Fruit fly (Drosophila melanogaster) whole organism, embryonic: Measurements from ENCODE around the gene nod.

ENCODE experiments used
- Aef1 ChIP-seq: fragments of 200-800 bp; sonication (Bioruptor generic); IDR thresholded peaks from 3 replicates; pipeline ENCODE4 v1.3.6; 2022; ENCODE audit warnings: missing biosample characterization, missing genetic modification characterization
- Bdp1 ChIP-seq: fragments of 200-800 bp; sonication (Bioruptor generic); optimal IDR thresholded peaks from 3 replicates; lab custom pipeline; 2016; ENCODE audit warnings: missing biosample characterization, missing genetic modification characterization
- CG10267 ChIP-seq: fragments of 200-800 bp; sonication (Bioruptor generic); optimal IDR thresholded peaks from 2 replicates; lab custom pipeline; 2018; ENCODE audit warnings: missing biosample characterization, mild to moderate bottlenecking, missing genetic modification characterization, moderate library complexity
- CG10543 ChIP-seq: fragments of 200-800 bp; sonication (Bioruptor generic); optimal IDR thresholded peaks from 3 replicates; lab custom pipeline; 2017; ENCODE audit warnings: missing biosample characterization, mild to moderate bottlenecking, missing genetic modification characterization, moderate library complexity
- CG11247 ChIP-seq: fragments of 200-800 bp; sonication (Bioruptor generic); IDR thresholded peaks from 2 replicates; pipeline ENCODE4 v1.3.6; 2022; ENCODE audit warnings: missing biosample characterization, missing genetic modification characterization
- CG11398 ChIP-seq: fragments of 200-800 bp; sonication (Bioruptor generic); optimal IDR thresholded peaks from 2 replicates; lab custom pipeline; 2016; ENCODE audit warnings: missing biosample characterization, missing genetic modification characterization
- CG12942 ChIP-seq: fragments of 200-800 bp; sonication (Bioruptor generic); optimal IDR thresholded peaks from 3 replicates; lab custom pipeline; 2016; ENCODE audit warnings: missing biosample characterization, missing genetic modification characterization
- CG13123 ChIP-seq: fragments of 200-800 bp; sonication (Bioruptor generic); optimal IDR thresholded peaks from 2 replicates; lab custom pipeline; 2016; ENCODE audit warnings: missing biosample characterization, missing genetic modification characterization
- CG13624 ChIP-seq: fragments of 200-800 bp; sonication (Bioruptor generic); optimal IDR thresholded peaks from 2 replicates; lab custom pipeline; 2016; ENCODE audit warnings: missing biosample characterization, missing genetic modification characterization
- CG14710 ChIP-seq: fragments of 200-800 bp; sonication (Bioruptor generic); optimal IDR thresholded peaks from 3 replicates; lab custom pipeline; 2019; ENCODE audit warnings: missing biosample characterization, mild to moderate bottlenecking, missing genetic modification characterization, moderate library complexity
- CG1603 ChIP-seq: fragments of 200-800 bp; sonication (Bioruptor generic); optimal IDR thresholded peaks from 2 replicates; lab custom pipeline; 2019; ENCODE audit warnings: missing biosample characterization, mild to moderate bottlenecking, missing genetic modification characterization, moderate library complexity
- CG17186 ChIP-seq: fragments of 200-800 bp; sonication (Bioruptor generic); optimal IDR thresholded peaks from 3 replicates; lab custom pipeline; 2017; ENCODE audit warnings: missing biosample characterization, missing genetic modification reagents, missing genetic modification characterization
- CG2202 ChIP-seq: fragments of 200-800 bp; sonication (Bioruptor generic); optimal IDR thresholded peaks from 2 replicates; lab custom pipeline; 2018; ENCODE audit warnings: missing biosample characterization, mild to moderate bottlenecking, missing genetic modification characterization
- CG2712 ChIP-seq: fragments of 200-800 bp; optimal IDR thresholded peaks from 3 replicates; lab custom pipeline; 2019; ENCODE audit warnings: missing biosample characterization, mild to moderate bottlenecking, missing genetic modification characterization, moderate library complexity
- CG2889 ChIP-seq: fragments of 200-800 bp; sonication (Bioruptor generic); IDR thresholded peaks from 3 replicates; pipeline ENCODE4 v1.3.6; 2022; ENCODE audit warnings: missing biosample characterization, missing genetic modification characterization
- CG34376 ChIP-seq: fragments of 200-800 bp; sonication (Bioruptor generic); optimal IDR thresholded peaks from 2 replicates; lab custom pipeline; 2018; ENCODE audit warnings: missing biosample characterization, mild to moderate bottlenecking, missing genetic modification characterization
- CG3838 ChIP-seq: fragments of 200-800 bp; sonication (Bioruptor generic); optimal IDR thresholded peaks from 3 replicates; lab custom pipeline; 2016; ENCODE audit warnings: missing biosample characterization, missing genetic modification characterization
- CG4707 ChIP-seq: fragments of 200-800 bp; sonication (Bioruptor generic); optimal IDR thresholded peaks from 2 replicates; lab custom pipeline; 2018; ENCODE audit warnings: missing biosample characterization, mild to moderate bottlenecking, missing genetic modification characterization, moderate library complexity
- CG8281 ChIP-seq: fragments of 200-800 bp; sonication (Bioruptor generic); optimal IDR thresholded peaks from 2 replicates; lab custom pipeline; 2018; ENCODE audit warnings: missing biosample characterization, mild to moderate bottlenecking, missing genetic modification characterization, moderate library complexity
- CG8765 ChIP-seq: fragments of 200-800 bp; sonication (Bioruptor generic); IDR thresholded peaks from 2 replicates; pipeline ENCODE4 v1.3.6; 2022; ENCODE audit warnings: missing biosample characterization, missing genetic modification characterization
- CG8924 ChIP-seq: fragments of 200-800 bp; optimal IDR thresholded peaks from 3 replicates; lab custom pipeline; 2019; ENCODE audit warnings: missing biosample characterization, mild to moderate bottlenecking, missing genetic modification characterization, moderate library complexity
- Camta ChIP-seq: fragments of 200-800 bp; sonication (Bioruptor generic); optimal IDR thresholded peaks from 2 replicates; lab custom pipeline; 2016; ENCODE audit warnings: missing biosample characterization, missing genetic modification characterization
- Elba2 ChIP-seq: fragments of 200-800 bp; sonication (Bioruptor generic); optimal IDR thresholded peaks from 3 replicates; lab custom pipeline; 2016; ENCODE audit warnings: missing biosample characterization, missing genetic modification characterization
- Vsx1 ChIP-seq: fragments of 200-800 bp; sonication (Bioruptor generic); optimal IDR thresholded peaks from 2 replicates; lab custom pipeline; 2017; ENCODE audit warnings: missing biosample characterization, mild to moderate bottlenecking, missing genetic modification characterization, missing genetic modification reagents
- aop ChIP-seq: fragments of 200-800 bp; sonication (Bioruptor generic); IDR thresholded peaks from 2 replicates; pipeline ENCODE4 v1.3.6; 2022; ENCODE audit warnings: missing biosample characterization, missing genetic modification characterization
- bsh ChIP-seq, 2 experiments: fragments of 200-800 bp; sonication (Bioruptor generic); optimal IDR thresholded peaks; 2 replicates each; lab custom pipeline; 2017 to 2018; ENCODE audit warnings: mild to moderate bottlenecking in 2 of 2, missing biosample characterization in 2 of 2, missing genetic modification characterization in 2 of 2, moderate library complexity in 1 of 2
- btn ChIP-seq: fragments of 200-800 bp; sonication (Bioruptor generic); optimal IDR thresholded peaks from 2 replicates; lab custom pipeline; 2016; ENCODE audit warnings: missing biosample characterization, missing genetic modification characterization
- dm ChIP-seq: fragments of 200-800 bp; sonication (Bioruptor generic); optimal IDR thresholded peaks from 3 replicates; lab custom pipeline; 2016; ENCODE audit warnings: missing biosample characterization, missing genetic modification characterization
- gce ChIP-seq: fragments of 200-800 bp; sonication (Bioruptor generic); IDR thresholded peaks from 3 replicates; pipeline ENCODE4 v1.3.6; 2022; ENCODE audit warnings: missing biosample characterization, missing genetic modification characterization
- hkb ChIP-seq, 2 experiments: fragments of 200-800 bp in 1 of 2; fragments of >200 bp in 1 of 2; sonication (Bioruptor generic) in 1 of 2; IDR thresholded peaks in 1 of 2; optimal IDR thresholded peaks in 1 of 2; 2 replicates each; pipeline versions ENCODE4 v1.3.6 to Lab custom; 2017 to 2022; ENCODE audit warnings: missing biosample characterization in 1 of 2, missing genetic modification characterization in 1 of 2
- kni ChIP-seq: fragments of 200-800 bp; sonication (Bioruptor generic); optimal IDR thresholded peaks from 3 replicates; lab custom pipeline; 2017; ENCODE audit warnings: mild to moderate bottlenecking, missing biosample characterization, missing genetic modification reagents, missing genetic modification characterization
- lola ChIP-seq, 3 experiments: fragments of >200 bp in 2 of 3; fragments of 200-800 bp in 1 of 3; sonication (Bioruptor generic) in 1 of 3; optimal IDR thresholded peaks; 2 replicates each; lab custom pipeline; 2017 to 2019; ENCODE audit warnings: missing biosample characterization in 3 of 3, missing genetic modification characterization in 3 of 3, mild to moderate bottlenecking in 1 of 3, moderate library complexity in 1 of 3
- lov ChIP-seq, 2 experiments: fragments of 200-800 bp in 1 of 2; fragments of >200 bp in 1 of 2; sonication (Bioruptor generic) in 1 of 2; IDR thresholded peaks in 1 of 2; optimal IDR thresholded peaks in 1 of 2; 2 replicates in 1 of 2; 3 replicates in 1 of 2; pipeline versions ENCODE4 v1.3.6 to Lab custom; 2017 to 2022; ENCODE audit warnings: missing biosample characterization in 1 of 2, missing genetic modification characterization in 1 of 2
- mam ChIP-seq: fragments of 200-800 bp; sonication (Bioruptor generic); optimal IDR thresholded peaks from 3 replicates; lab custom pipeline; 2016; ENCODE audit warnings: missing biosample characterization, missing genetic modification characterization
- pan ChIP-seq, 4 experiments: fragments of >200 bp in 3 of 4; fragments of 200-800 bp in 1 of 4; sonication (Bioruptor generic) in 1 of 4; optimal IDR thresholded peaks in 3 of 4; IDR thresholded peaks in 1 of 4; 2 replicates each; pipeline versions ENCODE4 v1.3.6 to Lab custom; 2017 to 2022; ENCODE audit warnings: missing biosample characterization in 2 of 4, missing genetic modification characterization in 2 of 4, mixed read lengths in 1 of 4
- phol ChIP-seq: fragments of 200-800 bp; sonication (Bioruptor generic); optimal IDR thresholded peaks from 3 replicates; lab custom pipeline; 2018; ENCODE audit warnings: missing biosample characterization, mild to moderate bottlenecking, missing genetic modification characterization, moderate library complexity
- pros ChIP-seq: fragments of 200-800 bp; sonication (Bioruptor generic); optimal IDR thresholded peaks from 3 replicates; lab custom pipeline; 2019; ENCODE audit warnings: missing biosample characterization, mild to moderate bottlenecking, missing genetic modification characterization, moderate library complexity
- psq ChIP-seq: fragments of 200-800 bp; sonication (Bioruptor generic); optimal IDR thresholded peaks from 2 replicates; lab custom pipeline; 2017; ENCODE audit warnings: missing biosample characterization, missing genetic modification characterization
- pum ChIP-seq: fragments of 200-800 bp; sonication (Bioruptor generic); optimal IDR thresholded peaks from 2 replicates; lab custom pipeline; 2016; ENCODE audit warnings: missing biosample characterization, missing genetic modification characterization
- run ChIP-seq: fragments of 200-800 bp; sonication (Bioruptor generic); optimal IDR thresholded peaks from 3 replicates; lab custom pipeline; 2018; ENCODE audit warnings: missing biosample characterization, mild to moderate bottlenecking, missing genetic modification characterization
- schlank ChIP-seq: fragments of 200-800 bp; sonication (Bioruptor generic); optimal IDR thresholded peaks from 2 replicates; lab custom pipeline; 2018; ENCODE audit warnings: missing biosample characterization, mild to moderate bottlenecking, missing genetic modification characterization
- sim ChIP-seq: fragments of 200-800 bp; sonication (Bioruptor generic); IDR thresholded peaks from 2 replicates; pipeline ENCODE4 v1.3.6; 2022; ENCODE audit warnings: missing biosample characterization, missing genetic modification characterization
- slou ChIP-seq: fragments of 200-800 bp; sonication (Bioruptor generic); optimal IDR thresholded peaks from 3 replicates; lab custom pipeline; 2016; ENCODE audit warnings: missing biosample characterization, missing genetic modification characterization
- slp2 ChIP-seq: fragments of 200-800 bp; sonication (Bioruptor generic); optimal IDR thresholded peaks from 2 replicates; lab custom pipeline; 2016; ENCODE audit warnings: missing biosample characterization, missing genetic modification characterization
- sqz ChIP-seq: fragments of 200-800 bp; sonication (Bioruptor generic); optimal IDR thresholded peaks from 3 replicates; lab custom pipeline; 2018; ENCODE audit warnings: missing biosample characterization, mild to moderate bottlenecking, missing genetic modification characterization
- tgo ChIP-seq: fragments of 200-800 bp; sonication (Bioruptor generic); IDR thresholded peaks from 3 replicates; pipeline ENCODE4 v1.3.6; 2022; ENCODE audit warnings: missing biosample characterization, missing genetic modification characterization
- vfl ChIP-seq: fragments of 200-800 bp; sonication (Bioruptor generic); optimal IDR thresholded peaks from 2 replicates; lab custom pipeline; 2016; ENCODE audit warnings: missing biosample characterization, missing genetic modification characterization

Gene nod

dm6 chrX:11622649-11623425, 42.3 kb downstream of the nod start (continued):
- TF ChIP-seq pros (GFP tag; lab: Kevin White, UChicago) (no peak), schlank (peak; percentile 73), sqz (GFP tag; lab: Kevin White, UChicago) (no peak), dm (GFP tag; lab: Kevin White, UChicago) (peak; percentile 12), btn (GFP tag; lab: Kevin White, UChicago) (peak; percentile 44), CG10267 (tag; lab: Kevin White, UChicago) (peak; percentile 44), CG10543 (GFP tag; lab: Kevin White, UChicago) (no peak), CG8924 (peak; percentile 72), aop (GFP tag; lab: Robert Waterston, UW) (no peak), psq (GFP tag; lab: Kevin White, UChicago) (no peak), CG8281 (peak; percentile 26), CG2202 (tag; lab: Kevin White, UChicago) (peak; percentile 0), hkb (optimal IDR thresholded peaks at IDR 0.05; lab: Kevin White, UChicago) (no peak), hkb (GFP tag; IDR thresholded peaks at IDR 0.05; lab: Robert Waterston, UW) (peak; percentile 85), CG2889 (peak; percentile 56; the same call in 1 of the 3 replicates), CG2712 (tag; lab: Kevin White, UChicago) (peak; percentile 60), CG13624 (GFP tag; lab: Kevin White, UChicago) (peak; percentile 79), vfl (GFP tag; lab: Kevin White, UChicago) (peak; percentile 57), lola (GFP tag; optimal IDR thresholded peaks at IDR 0.05; lab: Kevin White, UChicago) (no peak), CG34376 (GFP tag; lab: Kevin White, UChicago) (peak; percentile 21), Elba2 (GFP tag; lab: Kevin White, UChicago) (no peak), kni (GFP tag; lab: Kevin White, UChicago) (no peak), gce (GFP tag; lab: Robert Waterston, UW) (no peak), CG1603 (tag; lab: Kevin White, UChicago) (peak; percentile 70), CG11247 (GFP tag; lab: Robert Waterston, UW) (peak; percentile 62), lov (optimal IDR thresholded peaks at IDR 0.05; lab: Kevin White, UChicago) (no peak), lov (GFP tag; IDR thresholded peaks at IDR 0.05; lab: Robert Waterston, UW) (no peak), phol (tag; lab: Kevin White, UChicago) (peak; percentile 61), pan (optimal IDR thresholded peaks at IDR 0.05; lab: Kevin White, UChicago) (no peak), pan (GFP tag; optimal IDR thresholded peaks at IDR 0.05 in 1 of 2, IDR thresholded peaks at IDR 0.05 in 1 of 2) (peak in 1 of 2 experiments; percentile 91), Vsx1 (GFP tag; lab: Kevin White, UChicago) (peak; percentile 41), sim (GFP tag; lab: Robert Waterston, UW) (peak; percentile 51; the same call in 1 of the 2 replicates), bsh (GFP tag; optimal IDR thresholded peaks at IDR 0.05; lab: Kevin White, UChicago) (peak; percentile 63 to 93), pum (no peak), CG13123 (GFP tag; lab: Kevin White, UChicago) (peak; percentile 58), Camta (GFP tag; lab: Kevin White, UChicago) (no peak), CG17186 (GFP tag; lab: Kevin White, UChicago) (no peak), mam (GFP tag; lab: Kevin White, UChicago) (peak; percentile 24), slp2 (GFP tag; lab: Kevin White, UChicago) (peak; percentile 60), CG12942 (GFP tag; lab: Kevin White, UChicago) (peak; percentile 53), CG4707 (GFP tag; lab: Kevin White, UChicago) (peak; percentile 5), CG14710 (tag; lab: Kevin White, UChicago) (peak; percentile 2), slou (peak; percentile 40), CG3838 (GFP tag; lab: Kevin White, UChicago) (peak; percentile 23), Aef1 (GFP tag; lab: Robert Waterston, UW) (peak; percentile 81), Bdp1 (peak; percentile 28), CG11398 (GFP tag; lab: Kevin White, UChicago) (peak; percentile 54), run (tag; lab: Kevin White, UChicago) (peak; percentile 24), tgo (GFP tag; lab: Robert Waterston, UW) (peak; percentile 83), CG8765 (GFP tag; lab: Robert Waterston, UW) (peak; percentile 13; the same call in 1 of the 2 replicates)
